Worm (Caenorhabditis elegans) whole organism, L2 larva: ENCODE results near the gene srg-69.
A peak's percentile ranks its signal among the peaks of the same experiment; 100 is the strongest.

Experiments
- C34F6.9 ChIP-seq: fragments of 150-350 bp; optimal IDR thresholded peaks from 2 replicates; lab custom pipeline; 2014; ENCODE audit warnings: missing biosample characterization, missing genetic modification characterization
- F13H6.1 ChIP-seq: sonication (generic microtip); optimal IDR thresholded peaks from 2 replicates; lab custom pipeline; 2016; ENCODE audit warnings: missing genetic modification characterization, missing compliant biosample characterization
- R02D3.7 ChIP-seq: fragments of 150-350 bp; optimal IDR thresholded peaks from 2 replicates; lab custom pipeline; 2014; ENCODE audit warnings: missing biosample characterization, missing genetic modification characterization
- Y55F3AM.14 ChIP-seq: fragments of 200-800 bp; sonication (Bioruptor generic); optimal IDR thresholded peaks from 2 replicates; lab custom pipeline; 2018; ENCODE audit warnings: mild to moderate bottlenecking, missing genetic modification characterization, missing compliant biosample characterization
- ZK546.5 ChIP-seq: sonication (generic microtip); optimal IDR thresholded peaks from 2 replicates; lab custom pipeline; 2017; ENCODE audit warnings: missing biosample characterization, missing genetic modification characterization
- alr-1 ChIP-seq: fragments of 150-350 bp; optimal IDR thresholded peaks from 2 replicates; lab custom pipeline; 2014; ENCODE audit warnings: missing biosample characterization, missing genetic modification characterization
- aly-2 ChIP-seq: fragments of 150-350 bp; optimal IDR thresholded peaks from 2 replicates; lab custom pipeline; 2014; ENCODE audit warnings: missing biosample characterization, missing genetic modification characterization
- ama-1 ChIP-seq: fragments of 150-350 bp; optimal IDR thresholded peaks from 2 replicates; lab custom pipeline; 2018; ENCODE audit warnings: inconsistent platforms
- blmp-1 ChIP-seq: sonication (generic microtip); optimal IDR thresholded peaks from 2 replicates; lab custom pipeline; 2017; ENCODE audit warnings: missing genetic modification characterization, mild to moderate bottlenecking, missing compliant biosample characterization, antibody characterized with exemption, moderate library complexity; ENCODE audit not compliant: insufficient read depth
- ceh-16 ChIP-seq: fragments of 150-350 bp; optimal IDR thresholded peaks from 2 replicates; lab custom pipeline; 2014; ENCODE audit warnings: missing biosample characterization, missing genetic modification characterization
- ceh-82 ChIP-seq: fragments of 150-350 bp; optimal IDR thresholded peaks from 2 replicates; lab custom pipeline; 2014; ENCODE audit warnings: missing biosample characterization, missing genetic modification characterization
- crh-2 ChIP-seq: sonication (generic microtip); optimal IDR thresholded peaks from 2 replicates; lab custom pipeline; 2017; ENCODE audit warnings: missing biosample characterization, missing genetic modification characterization
- dmd-4 ChIP-seq: sonication (generic microtip); optimal IDR thresholded peaks from 2 replicates; lab custom pipeline; 2017; ENCODE audit warnings: missing biosample characterization, missing genetic modification characterization
- egl-27 ChIP-seq: sonication (generic microtip); optimal IDR thresholded peaks from 3 replicates; lab custom pipeline; 2017; ENCODE audit warnings: missing biosample characterization, missing genetic modification reagents, missing genetic modification characterization
- elt-3 ChIP-seq: sonication (generic microtip); optimal IDR thresholded peaks from 2 replicates; lab custom pipeline; 2017; ENCODE audit warnings: missing biosample characterization, missing genetic modification characterization
- fos-1 ChIP-seq: fragments of 150-350 bp; optimal IDR thresholded peaks from 2 replicates; lab custom pipeline; 2014; ENCODE audit warnings: missing biosample characterization, missing genetic modification characterization
- gmeb-1 ChIP-seq: fragments of 150-350 bp; optimal IDR thresholded peaks from 2 replicates; lab custom pipeline; 2014; ENCODE audit warnings: missing biosample characterization, missing genetic modification characterization
- lin-11 ChIP-seq: fragments of 150-350 bp; sonication (generic microtip); optimal IDR thresholded peaks from 2 replicates; lab custom pipeline; 2014; ENCODE audit warnings: missing biosample characterization, missing genetic modification characterization, inconsistent platforms, mixed read lengths
- lin-13 ChIP-seq: fragments of 150-350 bp; optimal IDR thresholded peaks from 2 replicates; lab custom pipeline; 2014; ENCODE audit warnings: missing biosample characterization, missing genetic modification reagents, missing genetic modification characterization
- lin-39 ChIP-seq: fragments of 150-350 bp; optimal IDR thresholded peaks from 2 replicates; lab custom pipeline; 2014; ENCODE audit warnings: missing biosample characterization, missing genetic modification reagents, missing genetic modification characterization
- lsy-2 ChIP-seq, 2 experiments: fragments of 150-350 bp in 1 of 2; sonication (generic microtip) in 1 of 2; optimal IDR thresholded peaks; 2 replicates each; lab custom pipeline; 2014 to 2017; ENCODE audit warnings: missing biosample characterization in 2 of 2, missing genetic modification characterization in 2 of 2
- mab-5 ChIP-seq: fragments of 150-350 bp; optimal IDR thresholded peaks from 2 replicates; lab custom pipeline; 2014; ENCODE audit warnings: missing biosample characterization, missing genetic modification characterization
- mbf-1 ChIP-seq: sonication (generic microtip); optimal IDR thresholded peaks from 2 replicates; lab custom pipeline; 2017; ENCODE audit warnings: missing biosample characterization, missing genetic modification characterization
- mdl-1 ChIP-seq, 2 experiments: fragments of 150-350 bp in 1 of 2; sonication (generic microtip) in 1 of 2; optimal IDR thresholded peaks; 2 replicates each; lab custom pipeline; 2017; ENCODE audit warnings: missing biosample characterization in 2 of 2, missing genetic modification characterization in 2 of 2
- nhr-10 ChIP-seq: sonication (generic microtip); optimal IDR thresholded peaks from 2 replicates; lab custom pipeline; 2017; ENCODE audit warnings: missing biosample characterization, missing genetic modification characterization
- nhr-129 ChIP-seq: fragments of 150-350 bp; optimal IDR thresholded peaks from 2 replicates; lab custom pipeline; 2014; ENCODE audit warnings: missing biosample characterization, missing genetic modification characterization
- nhr-21 ChIP-seq: fragments of 150-350 bp; optimal IDR thresholded peaks from 2 replicates; lab custom pipeline; 2014; ENCODE audit warnings: missing biosample characterization, missing genetic modification characterization
- nhr-23 ChIP-seq: fragments of 150-350 bp; optimal IDR thresholded peaks from 2 replicates; lab custom pipeline; 2014; ENCODE audit warnings: missing biosample characterization, missing genetic modification reagents, missing genetic modification characterization
- nhr-25 ChIP-seq: fragments of 150-350 bp; sonication (generic microtip); optimal IDR thresholded peaks from 3 replicates; lab custom pipeline; 2014; ENCODE audit warnings: missing biosample characterization, missing genetic modification characterization
- nhr-6 ChIP-seq: fragments of 150-350 bp; optimal IDR thresholded peaks from 2 replicates; lab custom pipeline; 2014; ENCODE audit warnings: missing biosample characterization, missing genetic modification characterization
- nhr-77 ChIP-seq: fragments of 150-350 bp; optimal IDR thresholded peaks from 2 replicates; lab custom pipeline; 2014; ENCODE audit warnings: missing biosample characterization, missing genetic modification characterization
- peb-1 ChIP-seq: fragments of 150-350 bp; optimal IDR thresholded peaks from 2 replicates; lab custom pipeline; 2014; ENCODE audit warnings: missing biosample characterization, missing genetic modification characterization
- sem-4 ChIP-seq: fragments of 150-350 bp; optimal IDR thresholded peaks from 2 replicates; lab custom pipeline; 2014; ENCODE audit warnings: missing biosample characterization, missing genetic modification reagents, missing genetic modification characterization
- skn-1 ChIP-seq: sonication (generic microtip); optimal IDR thresholded peaks from 2 replicates; lab custom pipeline; 2017; ENCODE audit warnings: missing biosample characterization, missing genetic modification characterization
- sma-3 ChIP-seq: sonication (generic microtip); optimal IDR thresholded peaks from 2 replicates; lab custom pipeline; 2016; ENCODE audit warnings: missing genetic modification reagents, missing genetic modification characterization, missing compliant biosample characterization
- sma-9 ChIP-seq, 2 experiments: fragments of 150-350 bp in 1 of 2; sonication (generic microtip) in 1 of 2; optimal IDR thresholded peaks; 2 replicates each; lab custom pipeline; 2014 to 2016; ENCODE audit warnings: missing genetic modification characterization in 2 of 2, mild to moderate bottlenecking in 1 of 2, missing biosample characterization in 1 of 2, missing compliant biosample characterization in 1 of 2, missing genetic modification reagents in 1 of 2, moderate library complexity in 1 of 2
- snpc-4 ChIP-seq: fragments of 150-350 bp; optimal IDR thresholded peaks from 2 replicates; lab custom pipeline; 2014; ENCODE audit warnings: missing biosample characterization, missing genetic modification characterization
- unc-39 ChIP-seq: fragments of 150-350 bp; optimal IDR thresholded peaks from 2 replicates; lab custom pipeline; 2014; ENCODE audit warnings: missing biosample characterization, missing genetic modification characterization
- unc-55 ChIP-seq: fragments of 150-350 bp; sonication (generic microtip); optimal IDR thresholded peaks from 3 replicates; lab custom pipeline; 2014; ENCODE audit warnings: missing biosample characterization, missing genetic modification reagents, missing genetic modification characterization
- unc-62 ChIP-seq: fragments of 150-350 bp; optimal IDR thresholded peaks from 2 replicates; lab custom pipeline; 2014; ENCODE audit warnings: missing biosample characterization, missing genetic modification reagents, missing genetic modification characterization
- zag-1 ChIP-seq: fragments of 150-350 bp; optimal IDR thresholded peaks from 2 replicates; lab custom pipeline; 2014; ENCODE audit warnings: missing biosample characterization, missing genetic modification characterization
- ztf-1 ChIP-seq: fragments of 200-800 bp; sonication (Bioruptor generic); conservative IDR thresholded peaks from 2 replicates; pipeline ENCODE4 v1.3.6; 2022; ENCODE audit warnings: missing genetic modification characterization, missing compliant biosample characterization
- ztf-11 ChIP-seq: sonication (generic microtip); optimal IDR thresholded peaks from 2 replicates; lab custom pipeline; 2017; ENCODE audit warnings: missing biosample characterization, missing genetic modification characterization
- ztf-4 ChIP-seq: fragments of 150-350 bp; optimal IDR thresholded peaks from 2 replicates; lab custom pipeline; 2014; ENCODE audit warnings: missing biosample characterization, missing genetic modification characterization

srg-69 gene

ce11 chrII:5336035-5336376 is 19.5 kb upstream of the srg-69 start (continued):
- no peak for TF ChIP-seq ztf-11
- no peak for TF ChIP-seq ztf-4 (tag; lab: Kevin White, UChicago)
- peak; percentile 49 for TF ChIP-seq sem-4 (tag; lab: Kevin White, UChicago)
- no peak for TF ChIP-seq ceh-16 (tag; lab: Kevin White, UChicago)
- TF ChIP-seq egl-27 (tag; lab: Kevin White, UChicago), result no peak
- no peak for TF ChIP-seq nhr-77
- TF ChIP-seq dmd-4 (tag; lab: Kevin White, UChicago), result no peak
- TF ChIP-seq F13H6.1 (tag; lab: Kevin White, UChicago), result peak; percentile 79
- no peak for TF ChIP-seq elt-3 (tag; lab: Kevin White, UChicago)
- TF ChIP-seq mdl-1 (tag; optimal IDR thresholded peaks at IDR 0.05; lab: Kevin White, UChicago), result no peak
- peak; percentile 1 for TF ChIP-seq nhr-6 (tag; lab: Kevin White, UChicago)
- TF ChIP-seq blmp-1, result peak; percentile 64
- no peak for TF ChIP-seq nhr-25 (tag; lab: Kevin White, UChicago)
- TF ChIP-seq unc-55 (GFP tag; lab: Kevin White, UChicago), result peak; percentile 84

- peak; percentile 66 for TF ChIP-seq nhr-21 (tag; lab: Kevin White, UChicago)
- no peak for TF ChIP-seq unc-62 (GFP tag; lab: Kevin White, UChicago)
- TF ChIP-seq mbf-1 (tag; lab: Kevin White, UChicago), result no peak
- peak; percentile 52 for TF ChIP-seq nhr-6 (tag; lab: Kevin White, UChicago)
- TF ChIP-seq C34F6.9 (tag; lab: Kevin White, UChicago), result peak; percentile 72
- peak; percentile 64 for TF ChIP-seq sem-4 (tag; lab: Kevin White, UChicago)
- no peak for TF ChIP-seq alr-1
- no peak for TF ChIP-seq elt-3 (tag; lab: Kevin White, UChicago)
- peak; percentile 69 for TF ChIP-seq unc-55 (GFP tag; lab: Kevin White, UChicago)
- no peak for TF ChIP-seq zag-1 (tag; lab: Kevin White, UChicago)
- peak; percentile 32 for TF ChIP-seq Y55F3AM.14
- TF ChIP-seq R02D3.7 (tag; lab: Kevin White, UChicago), result no peak
- TF ChIP-seq dmd-4 (tag; lab: Kevin White, UChicago), result no peak
- TF ChIP-seq lsy-2 (tag; optimal IDR thresholded peaks at IDR 0.05; lab: Kevin White, UChicago), result peak; percentile 23 to 71
- peak; percentile 75 for TF ChIP-seq sma-3
- TF ChIP-seq ZK546.5 (tag; lab: Kevin White, UChicago), result no peak
- peak; percentile 87 for TF ChIP-seq nhr-129 (tag; lab: Kevin White, UChicago)
- TF ChIP-seq ceh-16 (tag; lab: Kevin White, UChicago), result no peak
- TF ChIP-seq nhr-77, result no peak
- no peak for TF ChIP-seq aly-2 (tag; lab: Kevin White, UChicago)
- no peak for TF ChIP-seq nhr-10 (tag; lab: Kevin White, UChicago)
- TF ChIP-seq ztf-11, result peak; percentile 23
- no peak for TF ChIP-seq mab-5 (tag; lab: Kevin White, UChicago)
- peak in 1 of 2 experiments; percentile 42 for TF ChIP-seq mdl-1 (tag; optimal IDR thresholded peaks at IDR 0.05; lab: Kevin White, UChicago)
- TF ChIP-seq ama-1 (lab: Kevin White, UChicago), result peak; percentile 22
- peak; percentile 10 for TF ChIP-seq lin-13 (GFP tag; lab: Kevin White, UChicago)
- TF ChIP-seq gmeb-1 (tag; lab: Kevin White, UChicago), result peak; percentile 62
- TF ChIP-seq nhr-23 (tag; lab: Kevin White, UChicago), result no peak
- no peak for TF ChIP-seq ceh-82 (tag; lab: Kevin White, UChicago)
- TF ChIP-seq fos-1 (tag; lab: Kevin White, UChicago), result peak; percentile 100
- TF ChIP-seq sma-9 (GFP tag; optimal IDR thresholded peaks at IDR 0.05; lab: Kevin White, UChicago), result peak; percentile 75
- TF ChIP-seq sma-9 (tag; optimal IDR thresholded peaks at IDR 0.05; lab: Kevin White, UChicago), result no peak
- TF ChIP-seq lin-39 (tag; lab: Kevin White, UChicago), result no peak
- TF ChIP-seq crh-2 (tag; lab: Kevin White, UChicago), result peak; percentile 69
- TF ChIP-seq snpc-4 (tag; lab: Kevin White, UChicago), result peak; percentile 36
- no peak for TF ChIP-seq unc-39 (tag; lab: Kevin White, UChicago)
- peak; percentile 92 for TF ChIP-seq F13H6.1 (tag; lab: Kevin White, UChicago)
- TF ChIP-seq ztf-1 (GFP tag; lab: Robert Waterston, UW), result no peak
- peak; percentile 81 for TF ChIP-seq blmp-1
- peak; percentile 80 for TF ChIP-seq nhr-25 (tag; lab: Kevin White, UChicago)
- peak; percentile 17 for TF ChIP-seq lin-11 (tag; lab: Kevin White, UChicago)
- peak; percentile 81 for TF ChIP-seq ztf-4 (tag; lab: Kevin White, UChicago)
- TF ChIP-seq egl-27 (tag; lab: Kevin White, UChicago), result peak; percentile 56
- peak; percentile 1 for TF ChIP-seq skn-1 (tag; lab: Kevin White, UChicago)
- no peak for TF ChIP-seq peb-1
Measured at ce11 chrII:5336660-5337494, 18.6 kb upstream of the srg-69 start.
